Fruit fly (Drosophila melanogaster) whole organism, embryonic: ENCODE data around the gene CG17929.

Source experiments
- Ada2b ChIP-seq: fragments of 200-800 bp; sonication (Bioruptor generic); IDR thresholded peaks from 2 replicates; pipeline ENCODE4 v1.3.6; 2022; ENCODE audit warnings: missing biosample characterization, missing genetic modification characterization
- CG10462 ChIP-seq: fragments of 200-800 bp; sonication (Bioruptor generic); optimal IDR thresholded peaks from 2 replicates; lab custom pipeline; 2016; ENCODE audit warnings: missing biosample characterization, missing genetic modification characterization
- CG10543 ChIP-seq: fragments of 200-800 bp; sonication (Bioruptor generic); optimal IDR thresholded peaks from 3 replicates; lab custom pipeline; 2017; ENCODE audit warnings: missing biosample characterization, mild to moderate bottlenecking, missing genetic modification characterization, moderate library complexity
- CG10959 ChIP-seq: fragments of 200-800 bp; sonication (Bioruptor generic); IDR thresholded peaks from 2 replicates; pipeline ENCODE4 v1.3.6; 2022; ENCODE audit warnings: missing biosample characterization, missing genetic modification characterization
- CG11456 ChIP-seq: fragments of 200-800 bp; sonication (Bioruptor generic); IDR thresholded peaks from 3 replicates; pipeline ENCODE4 v1.3.6; 2022; ENCODE audit warnings: missing biosample characterization, missing genetic modification characterization
- CG12659 ChIP-seq: fragments of 200-800 bp; sonication (Bioruptor generic); optimal IDR thresholded peaks from 3 replicates; lab custom pipeline; 2017; ENCODE audit warnings: mild to moderate bottlenecking, missing biosample characterization, missing genetic modification reagents, missing genetic modification characterization
- CG12769 ChIP-seq: fragments of 200-800 bp; sonication (Bioruptor generic); optimal IDR thresholded peaks from 2 replicates; lab custom pipeline; 2019; ENCODE audit warnings: missing biosample characterization, mild to moderate bottlenecking, missing genetic modification characterization, moderate library complexity
- CG13296 ChIP-seq: fragments of 200-800 bp; sonication (Bioruptor generic); optimal IDR thresholded peaks from 3 replicates; lab custom pipeline; 2018; ENCODE audit warnings: missing biosample characterization, mild to moderate bottlenecking, missing genetic modification characterization
- CG14441 ChIP-seq: fragments of 200-800 bp; sonication (Bioruptor generic); IDR thresholded peaks from 2 replicates; pipeline ENCODE4 v1.3.6; 2022; ENCODE audit warnings: missing biosample characterization, missing genetic modification characterization
- CG15269 ChIP-seq: fragments of 200-800 bp; sonication (Bioruptor generic); optimal IDR thresholded peaks from 2 replicates; lab custom pipeline; 2018; ENCODE audit warnings: missing biosample characterization, mild to moderate bottlenecking, missing genetic modification characterization, moderate library complexity
- CG17385 ChIP-seq: fragments of 200-800 bp; sonication (Bioruptor generic); optimal IDR thresholded peaks from 3 replicates; lab custom pipeline; 2018; ENCODE audit warnings: missing biosample characterization, mild to moderate bottlenecking, missing genetic modification characterization
- CG5180 ChIP-seq: fragments of 200-800 bp; sonication (Bioruptor generic); optimal IDR thresholded peaks from 3 replicates; lab custom pipeline; 2017; ENCODE audit warnings: missing biosample characterization, missing genetic modification characterization, mild to moderate bottlenecking, moderate library complexity, missing genetic modification reagents
- CG6689 ChIP-seq: fragments of 200-800 bp; sonication (Bioruptor generic); IDR thresholded peaks from 2 replicates; pipeline ENCODE4 v1.3.6; 2022; ENCODE audit warnings: missing biosample characterization, missing genetic modification characterization
- CG7786 ChIP-seq: fragments of 200-800 bp; sonication (Bioruptor generic); optimal IDR thresholded peaks from 2 replicates; lab custom pipeline; 2016; ENCODE audit warnings: missing biosample characterization, missing genetic modification characterization
- D ChIP-seq, 2 experiments: fragments of 200-800 bp in 1 of 2; fragments of >200 bp in 1 of 2; sonication (Bioruptor generic) in 1 of 2; optimal IDR thresholded peaks; 2 replicates in 1 of 2; 3 replicates in 1 of 2; lab custom pipeline; 2017; ENCODE audit warnings: mild to moderate bottlenecking in 1 of 2, missing biosample characterization in 1 of 2, missing genetic modification characterization in 1 of 2, missing genetic modification reagents in 1 of 2
- ERR ChIP-seq: fragments of 200-800 bp; sonication (Bioruptor generic); optimal IDR thresholded peaks from 2 replicates; lab custom pipeline; 2016; ENCODE audit warnings: missing biosample characterization, missing genetic modification characterization
- Ets65A ChIP-seq: fragments of 200-800 bp; sonication (Bioruptor generic); peaks from one replicate; lab custom pipeline; 2016; ENCODE audit warnings: missing biosample characterization, missing genetic modification characterization
- Lhr ChIP-seq: fragments of 200-800 bp; sonication (Bioruptor generic); optimal IDR thresholded peaks from 3 replicates; lab custom pipeline; 2017; ENCODE audit warnings: mild to moderate bottlenecking, missing biosample characterization, missing genetic modification reagents, missing genetic modification characterization
- NfI ChIP-seq: fragments of 200-800 bp; sonication (Bioruptor generic); optimal IDR thresholded peaks from 3 replicates; lab custom pipeline; 2018; ENCODE audit warnings: missing biosample characterization, mild to moderate bottlenecking, missing genetic modification characterization, moderate library complexity
- Sox100B ChIP-seq: fragments of 200-800 bp; sonication (Bioruptor generic); optimal IDR thresholded peaks from 3 replicates; lab custom pipeline; 2018; ENCODE audit warnings: missing biosample characterization, mild to moderate bottlenecking, missing genetic modification characterization
- Sox102F ChIP-seq: fragments of 200-800 bp; sonication (Bioruptor generic); optimal IDR thresholded peaks from 2 replicates; lab custom pipeline; 2018; ENCODE audit warnings: missing biosample characterization, mild to moderate bottlenecking, missing genetic modification characterization, moderate library complexity
- Sry-δ ChIP-seq: fragments of 200-800 bp; sonication (Bioruptor generic); optimal IDR thresholded peaks from 2 replicates; lab custom pipeline; 2016; ENCODE audit warnings: missing biosample characterization, missing genetic modification characterization
- Trl ChIP-seq, 3 experiments: fragments of >200 bp in 2 of 3; fragments of 200-800 bp in 1 of 3; sonication (Bioruptor generic) in 1 of 3; optimal IDR thresholded peaks; 2 replicates in 1 of 3; 3 replicates in 2 of 3; lab custom pipeline; 2016 to 2017; ENCODE audit warnings: missing biosample characterization in 1 of 3, missing genetic modification characterization in 1 of 3
- abd-A ChIP-seq: fragments of 200-800 bp; sonication (Bioruptor generic); optimal IDR thresholded peaks from 3 replicates; lab custom pipeline; 2019; ENCODE audit warnings: missing biosample characterization, mild to moderate bottlenecking, missing genetic modification characterization, moderate library complexity
- cas ChIP-seq: fragments of 200-800 bp; sonication (Bioruptor generic); IDR thresholded peaks from 2 replicates; pipeline ENCODE4 v1.3.6; 2022; ENCODE audit warnings: missing biosample characterization, missing genetic modification characterization
- chif ChIP-seq, 2 experiments: fragments of 200-800 bp; sonication (Bioruptor generic); optimal IDR thresholded peaks; 3 replicates each; lab custom pipeline; 2016; ENCODE audit warnings: missing biosample characterization in 2 of 2, missing genetic modification characterization in 2 of 2
- chinmo ChIP-seq: fragments of 200-800 bp; sonication (Bioruptor generic); IDR thresholded peaks from 4 replicates; pipeline ENCODE4 v1.3.6; 2022; ENCODE audit warnings: missing biosample characterization, missing genetic modification characterization; ENCODE audit not compliant: partially characterized antibody
- crc ChIP-seq: fragments of 200-800 bp; sonication (Bioruptor generic); optimal IDR thresholded peaks from 2 replicates; lab custom pipeline; 2016; ENCODE audit warnings: missing biosample characterization, missing genetic modification characterization
- crp ChIP-seq, 2 experiments: fragments of 200-800 bp; sonication (Bioruptor generic); optimal IDR thresholded peaks; 2 replicates in 1 of 2; 3 replicates in 1 of 2; lab custom pipeline; 2017; ENCODE audit warnings: missing biosample characterization in 2 of 2, missing genetic modification characterization in 2 of 2, mild to moderate bottlenecking in 1 of 2, moderate library complexity in 1 of 2
- gem ChIP-seq: fragments of 200-800 bp; sonication (Bioruptor generic); optimal IDR thresholded peaks from 2 replicates; lab custom pipeline; 2019; ENCODE audit warnings: missing biosample characterization, mild to moderate bottlenecking, missing genetic modification characterization, moderate library complexity
- grau ChIP-seq: fragments of 200-800 bp; optimal IDR thresholded peaks from 3 replicates; lab custom pipeline; 2019; ENCODE audit warnings: missing biosample characterization, mild to moderate bottlenecking, missing genetic modification characterization, moderate library complexity
- ham ChIP-seq: fragments of 200-800 bp; sonication (Bioruptor generic); IDR thresholded peaks from 2 replicates; pipeline ENCODE4 v1.3.6; 2022; ENCODE audit warnings: missing biosample characterization, missing genetic modification characterization
- her ChIP-seq: fragments of 200-800 bp; sonication (Bioruptor generic); optimal IDR thresholded peaks from 2 replicates; lab custom pipeline; 2016; ENCODE audit warnings: missing biosample characterization, missing genetic modification characterization
- hkb ChIP-seq, 2 experiments: fragments of 200-800 bp in 1 of 2; fragments of >200 bp in 1 of 2; sonication (Bioruptor generic) in 1 of 2; IDR thresholded peaks in 1 of 2; optimal IDR thresholded peaks in 1 of 2; 2 replicates each; pipeline versions ENCODE4 v1.3.6 to Lab custom; 2017 to 2022; ENCODE audit warnings: missing biosample characterization in 1 of 2, missing genetic modification characterization in 1 of 2
- kah ChIP-seq: fragments of 200-800 bp; sonication (Bioruptor generic); optimal IDR thresholded peaks from 2 replicates; lab custom pipeline; 2018; ENCODE audit warnings: missing biosample characterization, mild to moderate bottlenecking, missing genetic modification characterization
- klu ChIP-seq: fragments of 200-800 bp; sonication (Bioruptor generic); IDR thresholded peaks from 2 replicates; pipeline ENCODE4 v1.3.6; 2022; ENCODE audit warnings: missing biosample characterization, missing genetic modification characterization
- mirr ChIP-seq: fragments of 200-800 bp; sonication (Bioruptor generic); optimal IDR thresholded peaks from 3 replicates; lab custom pipeline; 2018; ENCODE audit warnings: missing biosample characterization, mild to moderate bottlenecking, missing genetic modification characterization
- nau ChIP-seq: fragments of 200-800 bp; sonication (Bioruptor generic); optimal IDR thresholded peaks from 3 replicates; lab custom pipeline; 2017; ENCODE audit warnings: missing biosample characterization, mild to moderate bottlenecking, missing genetic modification characterization, missing genetic modification reagents
- nerfin-2 ChIP-seq: fragments of 200-800 bp; sonication (Bioruptor generic); IDR thresholded peaks from 2 replicates; pipeline ENCODE4 v1.3.6; 2022; ENCODE audit warnings: missing biosample characterization, missing genetic modification characterization; ENCODE audit not compliant: partially characterized antibody
- pan ChIP-seq, 4 experiments: fragments of >200 bp in 3 of 4; fragments of 200-800 bp in 1 of 4; sonication (Bioruptor generic) in 1 of 4; optimal IDR thresholded peaks in 3 of 4; IDR thresholded peaks in 1 of 4; 2 replicates each; pipeline versions ENCODE4 v1.3.6 to Lab custom; 2017 to 2022; ENCODE audit warnings: missing biosample characterization in 2 of 4, missing genetic modification characterization in 2 of 4, mixed read lengths in 1 of 4
- sc ChIP-seq, 3 experiments: fragments of >200 bp in 2 of 3; fragments of 200-800 bp in 1 of 3; sonication (Bioruptor generic) in 1 of 3; optimal IDR thresholded peaks; 2 replicates in 2 of 3; 3 replicates in 1 of 3; lab custom pipeline; 2017; ENCODE audit warnings: mild to moderate bottlenecking in 1 of 3, missing biosample characterization in 1 of 3, missing genetic modification characterization in 1 of 3, missing genetic modification reagents in 1 of 3
- seq ChIP-seq: fragments of 200-800 bp; sonication (Bioruptor generic); IDR thresholded peaks from 2 replicates; pipeline ENCODE4 v1.3.6; 2022; ENCODE audit warnings: missing biosample characterization, missing genetic modification characterization
- slbo ChIP-seq: fragments of 200-800 bp; sonication (Bioruptor generic); IDR thresholded peaks from 2 replicates; pipeline ENCODE4 v1.3.6; 2022; ENCODE audit warnings: missing biosample characterization, missing genetic modification characterization
- so ChIP-seq: fragments of 200-800 bp; sonication (Bioruptor generic); IDR thresholded peaks from 3 replicates; pipeline ENCODE4 v1.3.6; 2022; ENCODE audit warnings: missing biosample characterization, missing genetic modification characterization
- unpg ChIP-seq: fragments of 200-800 bp; sonication (Bioruptor generic); optimal IDR thresholded peaks from 3 replicates; lab custom pipeline; 2018; ENCODE audit warnings: missing biosample characterization, mild to moderate bottlenecking, missing genetic modification characterization, moderate library complexity
- zfh2 ChIP-seq: fragments of 200-800 bp; sonication (Bioruptor generic); optimal IDR thresholded peaks from 2 replicates; lab custom pipeline; 2016; ENCODE audit warnings: missing biosample characterization, missing genetic modification characterization

Gene CG17929

dm6 chr3R:16355393-16355943, 30.2 kb downstream of the CG17929 start (continued):
- TF ChIP-seq her (peak; percentile 60), CG15269 (tag; lab: Kevin White, UChicago) (peak; percentile 54), CG10959 (no peak), CG12659 (peak; percentile 39), unpg (peak; percentile 6), CG11456 (peak; percentile 82), Sox102F (GFP tag; lab: Kevin White, UChicago) (peak; percentile 6), CG17385 (GFP tag; lab: Kevin White, UChicago) (peak; percentile 23), D (optimal IDR thresholded peaks at IDR 0.05; lab: Kevin White, UChicago) (no peak), D (GFP tag; optimal IDR thresholded peaks at IDR 0.05; lab: Kevin White, UChicago) (no peak), grau (tag; lab: Kevin White, UChicago) (peak; percentile 29), CG14441 (GFP tag; lab: Robert Waterston, UW) (peak; percentile 43; the same call in 1 of the 2 replicates), NfI (GFP tag; lab: Kevin White, UChicago) (peak; percentile 71), cas (GFP tag; lab: Robert Waterston, UW) (no peak), kah (GFP tag; lab: Kevin White, UChicago) (peak; percentile 35), ERR (peak; percentile 35), CG6689 (GFP tag; lab: Robert Waterston, UW) (0 out of 2 replicates have a peak, but pooled peaks have one; percentile 33), pan (optimal IDR thresholded peaks at IDR 0.05; lab: Kevin White, UChicago) (no peak), pan (GFP tag; optimal IDR thresholded peaks at IDR 0.05 in 1 of 2, IDR thresholded peaks at IDR 0.05 in 1 of 2) (peak in 1 of 2 experiments; percentile 31), CG10543 (GFP tag; lab: Kevin White, UChicago) (peak; percentile 83), Sry-δ (GFP tag; lab: Kevin White, UChicago) (no peak), Lhr (GFP tag; lab: Kevin White, UChicago) (no peak), CG12769 (peak; percentile 90), gem (tag; lab: Kevin White, UChicago) (peak; percentile 40), CG7786 (GFP tag; lab: Kevin White, UChicago) (peak; percentile 64), klu (GFP tag; lab: Robert Waterston, UW) (0 out of 2 replicates have a peak, but pooled peaks have one; percentile 41), seq (0 out of 2 replicates have a peak, but pooled peaks have one; percentile 13), so (GFP tag; lab: Robert Waterston, UW) (no peak), chif (GFP tag; optimal IDR thresholded peaks at IDR 0.05; lab: Kevin White, UChicago) (no peak), CG10462 (GFP tag; lab: Kevin White, UChicago) (no peak), abd-A (peak; percentile 68), Ets65A (peak; percentile 91), CG5180 (GFP tag; lab: Kevin White, UChicago) (no peak), ham (no peak), zfh2 (GFP tag; lab: Kevin White, UChicago) (peak; percentile 67), Trl (optimal IDR thresholded peaks at IDR 0.05; lab: Kevin White, UChicago) (peak in 1 of 2 experiments; percentile 45), Trl (GFP tag; optimal IDR thresholded peaks at IDR 0.05; lab: Kevin White, UChicago) (no peak), slbo (GFP tag; lab: Robert Waterston, UW) (peak; percentile 83), chinmo (peak; percentile 82; the same call in 2 of the 4 replicates), nau (GFP tag; lab: Kevin White, UChicago) (peak; percentile 47), sc (optimal IDR thresholded peaks at IDR 0.05; lab: Kevin White, UChicago) (no peak), sc (GFP tag; optimal IDR thresholded peaks at IDR 0.05; lab: Kevin White, UChicago) (no peak), hkb (optimal IDR thresholded peaks at IDR 0.05; lab: Kevin White, UChicago) (no peak), hkb (GFP tag; IDR thresholded peaks at IDR 0.05; lab: Robert Waterston, UW) (peak; percentile 35; the same call in 1 of the 2 replicates), CG13296 (peak; percentile 59), Sox100B (GFP tag; lab: Kevin White, UChicago) (no peak), mirr (GFP tag; lab: Kevin White, UChicago) (peak; percentile 67), Ada2b (GFP tag; lab: Robert Waterston, UW) (peak; percentile 52; the same call in 1 of the 2 replicates), crp (GFP tag; optimal IDR thresholded peaks at IDR 0.05; lab: Kevin White, UChicago) (no peak), crc (no peak), nerfin-2 (no peak)
